Fruit fly (Drosophila melanogaster) whole organism, embryonic: ENCODE measurements around the gene Taf6.

Experiments used
- ATbp ChIP-seq: fragments of 200-800 bp; sonication (Bioruptor generic); optimal IDR thresholded peaks from 2 replicates; lab custom pipeline; 2017; ENCODE audit warnings: missing biosample characterization, mild to moderate bottlenecking, missing genetic modification characterization, missing genetic modification reagents
- Aef1 ChIP-seq: fragments of 200-800 bp; sonication (Bioruptor generic); IDR thresholded peaks from 3 replicates; pipeline ENCODE4 v1.3.6; 2022; ENCODE audit warnings: missing biosample characterization, missing genetic modification characterization
- BEAF-32 ChIP-seq: fragments of 200-800 bp; sonication (Bioruptor generic); optimal IDR thresholded peaks from 3 replicates; lab custom pipeline; 2017; ENCODE audit warnings: missing biosample characterization, missing genetic modification characterization, mild to moderate bottlenecking, moderate library complexity, missing genetic modification reagents
- C15 ChIP-seq: fragments of 200-800 bp; sonication (Bioruptor generic); IDR thresholded peaks from 3 replicates; pipeline ENCODE4 v1.3.6; 2022; ENCODE audit warnings: missing biosample characterization, missing genetic modification characterization
- CG11093 ChIP-seq: fragments of 200-800 bp; sonication (Bioruptor generic); IDR thresholded peaks from 3 replicates; pipeline ENCODE4 v1.3.6; 2022; ENCODE audit warnings: missing biosample characterization, missing genetic modification characterization
- CG12104 ChIP-seq: fragments of 200-800 bp; sonication (Bioruptor generic); optimal IDR thresholded peaks from 3 replicates; lab custom pipeline; 2016; ENCODE audit warnings: missing biosample characterization, missing genetic modification characterization
- CG12659 ChIP-seq: fragments of 200-800 bp; sonication (Bioruptor generic); optimal IDR thresholded peaks from 3 replicates; lab custom pipeline; 2017; ENCODE audit warnings: mild to moderate bottlenecking, missing biosample characterization, missing genetic modification reagents, missing genetic modification characterization
- CG15269 ChIP-seq: fragments of 200-800 bp; sonication (Bioruptor generic); optimal IDR thresholded peaks from 2 replicates; lab custom pipeline; 2018; ENCODE audit warnings: missing biosample characterization, mild to moderate bottlenecking, missing genetic modification characterization, moderate library complexity
- CG16779 ChIP-seq: fragments of 200-800 bp; sonication (Bioruptor generic); IDR thresholded peaks from 2 replicates; pipeline ENCODE4 v1.3.6; 2022; ENCODE audit warnings: missing biosample characterization, missing genetic modification characterization
- CG16813 ChIP-seq: fragments of 200-800 bp; sonication (Bioruptor generic); IDR thresholded peaks from 3 replicates; pipeline ENCODE4 v1.3.6; 2022; ENCODE audit warnings: missing biosample characterization, missing genetic modification characterization; ENCODE audit not compliant: partially characterized antibody
- CG17612 ChIP-seq: fragments of 200-800 bp; sonication (Bioruptor generic); IDR thresholded peaks from 2 replicates; pipeline ENCODE4 v1.3.6; 2022; ENCODE audit warnings: missing biosample characterization, missing genetic modification characterization
- CG17802 ChIP-seq: fragments of 200-800 bp; sonication (Bioruptor generic); optimal IDR thresholded peaks from 2 replicates; lab custom pipeline; 2018; ENCODE audit warnings: missing biosample characterization, mild to moderate bottlenecking, missing genetic modification characterization, moderate library complexity
- CG17829 ChIP-seq: fragments of 200-800 bp; optimal IDR thresholded peaks from 2 replicates; lab custom pipeline; 2019; ENCODE audit warnings: missing biosample characterization, mild to moderate bottlenecking, missing genetic modification characterization, moderate library complexity
- CG2678 ChIP-seq: fragments of 200-800 bp; sonication (Bioruptor generic); optimal IDR thresholded peaks from 3 replicates; lab custom pipeline; 2019; ENCODE audit warnings: missing biosample characterization, mild to moderate bottlenecking, missing genetic modification characterization, moderate library complexity
- CG30403 ChIP-seq: fragments of 200-800 bp; sonication (Bioruptor generic); optimal IDR thresholded peaks from 3 replicates; lab custom pipeline; 2016; ENCODE audit warnings: missing biosample characterization, missing genetic modification characterization
- CG3847 ChIP-seq: fragments of 200-800 bp; sonication (Bioruptor generic); IDR thresholded peaks from 2 replicates; pipeline ENCODE4 v1.3.6; 2022; ENCODE audit warnings: missing biosample characterization, missing genetic modification characterization
- CG4360 ChIP-seq: fragments of 200-800 bp; sonication (Bioruptor generic); IDR thresholded peaks from 2 replicates; pipeline ENCODE4 v1.3.6; 2022; ENCODE audit warnings: missing biosample characterization, missing genetic modification characterization
- CG43689 ChIP-seq: fragments of 200-800 bp; sonication (Bioruptor generic); IDR thresholded peaks from 2 replicates; pipeline ENCODE4 v1.3.6; 2022; ENCODE audit warnings: missing biosample characterization, missing genetic modification characterization
- CG4617 ChIP-seq: fragments of 200-800 bp; sonication (Bioruptor generic); optimal IDR thresholded peaks from 3 replicates; lab custom pipeline; 2016; ENCODE audit warnings: missing biosample characterization, missing genetic modification characterization, borderline replicate concordance
- CG4820 ChIP-seq: fragments of 200-800 bp; sonication (Bioruptor generic); optimal IDR thresholded peaks from 3 replicates; lab custom pipeline; 2016; ENCODE audit warnings: missing biosample characterization, missing genetic modification characterization
- CG8388 ChIP-seq: fragments of 200-800 bp; sonication (Bioruptor generic); optimal IDR thresholded peaks from 2 replicates; lab custom pipeline; 2019; ENCODE audit warnings: missing biosample characterization, mild to moderate bottlenecking, missing genetic modification characterization, moderate library complexity
- Dfd ChIP-seq, 2 experiments: fragments of >200 bp; optimal IDR thresholded peaks; 2 replicates each; lab custom pipeline; 2017; ENCODE audit warnings: missing biosample characterization in 2 of 2, missing genetic modification characterization in 2 of 2
- E2f2 ChIP-seq: fragments of 200-800 bp; sonication (Bioruptor generic); IDR thresholded peaks from 2 replicates; pipeline ENCODE4 v1.3.6; 2022; ENCODE audit warnings: missing biosample characterization, missing genetic modification characterization
- H15 ChIP-seq: fragments of 200-800 bp; sonication (Bioruptor generic); IDR thresholded peaks from 3 replicates; pipeline ENCODE4 v1.3.6; 2022; ENCODE audit warnings: missing biosample characterization, missing genetic modification characterization
- HmgD ChIP-seq: fragments of 200-800 bp; sonication (Bioruptor generic); optimal IDR thresholded peaks from 3 replicates; lab custom pipeline; 2016; ENCODE audit warnings: missing biosample characterization, missing genetic modification characterization
- Hr39 ChIP-seq: fragments of >200 bp; optimal IDR thresholded peaks from 2 replicates; lab custom pipeline; 2017
- Jarid2 ChIP-seq: fragments of 200-800 bp; sonication (Bioruptor generic); optimal IDR thresholded peaks from 3 replicates; lab custom pipeline; 2017; ENCODE audit warnings: mild to moderate bottlenecking, missing biosample characterization, missing genetic modification reagents, missing genetic modification characterization
- MTF-1 ChIP-seq: fragments of 200-800 bp; sonication (Bioruptor generic); optimal IDR thresholded peaks from 2 replicates; lab custom pipeline; 2018; ENCODE audit warnings: missing biosample characterization, mild to moderate bottlenecking, missing genetic modification characterization, borderline replicate concordance
- Nf-YB ChIP-seq: fragments of 200-800 bp; sonication (Bioruptor generic); optimal IDR thresholded peaks from 3 replicates; lab custom pipeline; 2019; ENCODE audit warnings: missing biosample characterization, mild to moderate bottlenecking, missing genetic modification characterization, moderate library complexity
- Side ChIP-seq: fragments of 200-800 bp; sonication (Bioruptor generic); optimal IDR thresholded peaks from 2 replicates; lab custom pipeline; 2016; ENCODE audit warnings: missing biosample characterization, missing genetic modification characterization
- Ssrp ChIP-seq: fragments of 200-800 bp; sonication (Bioruptor generic); optimal IDR thresholded peaks from 2 replicates; lab custom pipeline; 2018; ENCODE audit warnings: missing biosample characterization, mild to moderate bottlenecking, missing genetic modification characterization, moderate library complexity
- Tbp ChIP-seq: fragments of >200 bp; optimal IDR thresholded peaks from 2 replicates; lab custom pipeline; 2018; ENCODE audit warnings: missing biosample characterization, missing genetic modification characterization
- Xrp1 ChIP-seq: fragments of 200-800 bp; sonication (Bioruptor generic); IDR thresholded peaks from 2 replicates; pipeline ENCODE4 v1.3.6; 2022; ENCODE audit warnings: missing biosample characterization, missing genetic modification characterization
- ac ChIP-seq: fragments of 200-800 bp; sonication (Bioruptor generic); optimal IDR thresholded peaks from 3 replicates; lab custom pipeline; 2017; ENCODE audit warnings: missing biosample characterization, mild to moderate bottlenecking, missing genetic modification characterization
- ara ChIP-seq: fragments of 200-800 bp; sonication (Bioruptor generic); IDR thresholded peaks from 2 replicates; pipeline ENCODE4 v1.3.6; 2022; ENCODE audit warnings: missing biosample characterization, missing genetic modification characterization
- az2 ChIP-seq: fragments of 200-800 bp; sonication (Bioruptor generic); optimal IDR thresholded peaks from 3 replicates; lab custom pipeline; 2016; ENCODE audit warnings: missing biosample characterization, missing genetic modification characterization
- cg ChIP-seq: fragments of 200-800 bp; sonication (Bioruptor generic); optimal IDR thresholded peaks from 3 replicates; lab custom pipeline; 2019; ENCODE audit warnings: missing biosample characterization, mild to moderate bottlenecking, missing genetic modification characterization, moderate library complexity
- chm ChIP-seq: fragments of 200-800 bp; sonication (Bioruptor generic); IDR thresholded peaks from 2 replicates; pipeline ENCODE4 v1.3.6; 2022; ENCODE audit warnings: missing biosample characterization, missing genetic modification characterization
- da ChIP-seq: fragments of 200-800 bp; sonication (Bioruptor generic); optimal IDR thresholded peaks from 2 replicates; lab custom pipeline; 2016; ENCODE audit warnings: missing biosample characterization, missing genetic modification characterization
- ewg ChIP-seq: fragments of 200-800 bp; sonication (Bioruptor generic); optimal IDR thresholded peaks from 3 replicates; lab custom pipeline; 2017; ENCODE audit warnings: mild to moderate bottlenecking, missing biosample characterization, missing genetic modification reagents, missing genetic modification characterization
- ftz-f1 ChIP-seq: fragments of 200-800 bp; sonication (Bioruptor generic); optimal IDR thresholded peaks from 2 replicates; lab custom pipeline; 2016; ENCODE audit warnings: missing biosample characterization, missing genetic modification characterization
- gcm2 ChIP-seq: fragments of 200-800 bp; sonication (Bioruptor generic); optimal IDR thresholded peaks from 2 replicates; lab custom pipeline; 2016; ENCODE audit warnings: missing biosample characterization, missing genetic modification characterization
- hbn ChIP-seq: fragments of 200-800 bp; sonication (Bioruptor generic); IDR thresholded peaks from 2 replicates; pipeline ENCODE4 v1.3.6; 2022; ENCODE audit warnings: missing biosample characterization, missing genetic modification characterization; ENCODE audit not compliant: partially characterized antibody
- ken ChIP-seq: fragments of 200-800 bp; sonication (Bioruptor generic); IDR thresholded peaks from 3 replicates; pipeline ENCODE4 v1.3.6; 2022; ENCODE audit warnings: missing biosample characterization, missing genetic modification characterization
- lmd ChIP-seq: fragments of 200-800 bp; sonication (Bioruptor generic); IDR thresholded peaks from 2 replicates; pipeline ENCODE4 v1.3.6; 2022; ENCODE audit warnings: missing biosample characterization, missing genetic modification characterization
- maf-S ChIP-seq: fragments of 200-800 bp; sonication (Bioruptor generic); optimal IDR thresholded peaks from 2 replicates; lab custom pipeline; 2016; ENCODE audit warnings: missing biosample characterization, missing genetic modification characterization
- slbo ChIP-seq: fragments of 200-800 bp; sonication (Bioruptor generic); IDR thresholded peaks from 2 replicates; pipeline ENCODE4 v1.3.6; 2022; ENCODE audit warnings: missing biosample characterization, missing genetic modification characterization
- tna ChIP-seq: fragments of 200-800 bp; sonication (Bioruptor generic); IDR thresholded peaks from 2 replicates; pipeline ENCODE4 v1.3.6; 2022; ENCODE audit warnings: missing biosample characterization, missing genetic modification characterization; ENCODE audit not compliant: partially characterized antibody
- usp ChIP-seq: fragments of >200 bp; optimal IDR thresholded peaks from 2 replicates; lab custom pipeline; 2017; ENCODE audit warnings: missing biosample characterization, missing genetic modification characterization
- wdn ChIP-seq: fragments of 200-800 bp; sonication (Bioruptor generic); IDR thresholded peaks from 2 replicates; pipeline ENCODE4 v1.3.6; 2022; ENCODE audit warnings: missing biosample characterization, missing genetic modification characterization

The Taf6 gene

DNA sequence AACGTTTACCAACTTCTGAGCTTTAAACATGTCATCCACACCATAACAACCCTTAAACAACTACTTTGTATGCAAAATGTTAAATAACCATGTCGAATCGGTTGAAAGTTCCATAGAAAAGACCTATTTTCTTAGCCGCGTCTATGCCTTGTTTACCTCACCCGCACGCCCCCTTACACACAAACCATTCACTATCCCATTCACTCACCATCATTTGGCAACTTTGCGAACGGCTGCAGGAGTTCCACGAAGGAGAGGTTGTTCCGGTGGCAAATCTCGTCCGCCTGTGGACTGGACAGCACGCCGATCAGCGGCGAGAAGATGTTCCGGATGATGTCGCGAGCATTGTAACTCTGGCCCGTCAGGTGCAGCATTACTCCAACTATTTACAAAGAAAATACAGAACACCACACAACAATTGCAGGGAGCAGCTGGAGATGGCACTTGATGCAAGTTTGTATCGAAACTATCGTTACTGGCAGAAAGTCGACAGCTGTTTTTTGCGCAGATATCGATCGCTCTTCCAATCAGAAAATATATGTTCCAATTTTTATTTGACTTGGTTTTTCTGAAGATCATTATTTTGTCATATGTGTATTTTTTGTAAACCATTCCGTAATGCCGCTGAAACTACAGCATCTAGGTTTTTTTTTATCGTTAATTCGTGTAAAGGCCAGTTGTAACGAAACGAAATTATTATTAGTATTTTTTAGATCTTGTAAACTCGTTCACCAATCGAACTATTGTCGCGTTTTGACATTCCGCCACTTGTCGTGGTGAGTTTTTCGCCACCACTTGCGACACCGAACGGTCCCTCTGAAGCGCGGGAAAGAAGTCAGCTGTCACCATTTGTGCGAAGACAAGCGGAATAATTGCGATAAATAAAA, 19.4 kb downstream of the Taf6 start, which contains the start of gene asf1 (continued):
- no peak for TF ChIP-seq HmgD
- no peak for TF ChIP-seq ac
- TF ChIP-seq maf-S (GFP tag; lab: Kevin White, UChicago): no peak
- no peak for TF ChIP-seq Tbp (GFP tag; lab: Kevin White, UChicago)
- no peak for TF ChIP-seq CG17802
- peak; percentile 68 for TF ChIP-seq CG16813 (GFP tag; lab: Robert Waterston, UW)
- no peak for TF ChIP-seq MTF-1 (GFP tag; lab: Kevin White, UChicago)
- TF ChIP-seq cg (GFP tag; lab: Kevin White, UChicago): no peak
- no peak for TF ChIP-seq CG15269 (tag; lab: Kevin White, UChicago)
- peak; percentile 43; the same call in 1 of the 2 replicates for TF ChIP-seq slbo (GFP tag; lab: Robert Waterston, UW)
- no peak for TF ChIP-seq C15 (GFP tag; lab: Robert Waterston, UW)
- TF ChIP-seq CG16779 (GFP tag; lab: Robert Waterston, UW): no peak
- TF ChIP-seq az2 (GFP tag; lab: Kevin White, UChicago): peak; percentile 18
- TF ChIP-seq CG43689 (GFP tag; lab: Robert Waterston, UW): no peak
- TF ChIP-seq Aef1: no peak
- no peak for TF ChIP-seq ftz-f1 (GFP tag; lab: Kevin White, UChicago)
- no peak for TF ChIP-seq H15 (GFP tag; lab: Robert Waterston, UW)
- no peak for TF ChIP-seq da (GFP tag; lab: Kevin White, UChicago)
- no peak for TF ChIP-seq CG4360 (GFP tag; lab: Robert Waterston, UW)
- TF ChIP-seq Xrp1 (GFP tag; lab: Robert Waterston, UW): no peak
- no peak for TF ChIP-seq CG4820 (GFP tag; lab: Kevin White, UChicago)
- TF ChIP-seq CG12104 (GFP tag; lab: Kevin White, UChicago): no peak
- TF ChIP-seq CG11093 (GFP tag; lab: Robert Waterston, UW): no peak
- no peak for TF ChIP-seq Dfd (GFP tag; optimal IDR thresholded peaks at IDR 0.05; lab: Kevin White, UChicago)
- TF ChIP-seq usp (GFP tag; lab: Kevin White, UChicago): no peak
- TF ChIP-seq hbn (GFP tag; lab: Robert Waterston, UW): peak; percentile 68
- TF ChIP-seq tna (GFP tag; lab: Robert Waterston, UW): peak; percentile 49; the same call in 1 of the 2 replicates
- no peak; the same call in 1 of the 2 replicates for TF ChIP-seq CG3847 (GFP tag; lab: Robert Waterston, UW)
- TF ChIP-seq Side (GFP tag; lab: Kevin White, UChicago): no peak
- TF ChIP-seq BEAF-32 (GFP tag; lab: Kevin White, UChicago): peak; percentile 88
- TF ChIP-seq wdn (GFP tag; lab: Robert Waterston, UW): no peak
- peak; percentile 21 for TF ChIP-seq CG4617 (GFP tag; lab: Kevin White, UChicago)
- TF ChIP-seq ken (GFP tag; lab: Robert Waterston, UW): no peak
- TF ChIP-seq CG17829 (tag; lab: Kevin White, UChicago): no peak
- no peak for TF ChIP-seq CG2678 (tag; lab: Kevin White, UChicago)
- peak; percentile 65 for TF ChIP-seq E2f2
- no peak for TF ChIP-seq Jarid2 (GFP tag; lab: Kevin White, UChicago)
- no peak for TF ChIP-seq ATbp (GFP tag; lab: Kevin White, UChicago)
- no peak for TF ChIP-seq Nf-YB (GFP tag; lab: Kevin White, UChicago)
- TF ChIP-seq gcm2 (GFP tag; lab: Kevin White, UChicago): no peak
- peak; percentile 53 for TF ChIP-seq ewg (GFP tag; lab: Kevin White, UChicago)
- no peak for TF ChIP-seq Ssrp (tag; lab: Kevin White, UChicago)
- no peak for TF ChIP-seq CG8388
- peak; percentile 70 for TF ChIP-seq CG12659 (GFP tag; lab: Kevin White, UChicago)
- no peak for TF ChIP-seq chm (GFP tag; lab: Robert Waterston, UW)
- TF ChIP-seq CG17612 (GFP tag; lab: Robert Waterston, UW): no peak
- TF ChIP-seq lmd: no peak
- TF ChIP-seq ara (GFP tag; lab: Robert Waterston, UW): no peak
- no peak for TF ChIP-seq Hr39 (lab: Kevin White, UChicago)
- TF ChIP-seq CG30403 (GFP tag; lab: Kevin White, UChicago): peak; percentile 19
